Fruit fly (Drosophila melanogaster): ENCODE measurements around the gene CG1492.

CG1492 gene

DNA sequence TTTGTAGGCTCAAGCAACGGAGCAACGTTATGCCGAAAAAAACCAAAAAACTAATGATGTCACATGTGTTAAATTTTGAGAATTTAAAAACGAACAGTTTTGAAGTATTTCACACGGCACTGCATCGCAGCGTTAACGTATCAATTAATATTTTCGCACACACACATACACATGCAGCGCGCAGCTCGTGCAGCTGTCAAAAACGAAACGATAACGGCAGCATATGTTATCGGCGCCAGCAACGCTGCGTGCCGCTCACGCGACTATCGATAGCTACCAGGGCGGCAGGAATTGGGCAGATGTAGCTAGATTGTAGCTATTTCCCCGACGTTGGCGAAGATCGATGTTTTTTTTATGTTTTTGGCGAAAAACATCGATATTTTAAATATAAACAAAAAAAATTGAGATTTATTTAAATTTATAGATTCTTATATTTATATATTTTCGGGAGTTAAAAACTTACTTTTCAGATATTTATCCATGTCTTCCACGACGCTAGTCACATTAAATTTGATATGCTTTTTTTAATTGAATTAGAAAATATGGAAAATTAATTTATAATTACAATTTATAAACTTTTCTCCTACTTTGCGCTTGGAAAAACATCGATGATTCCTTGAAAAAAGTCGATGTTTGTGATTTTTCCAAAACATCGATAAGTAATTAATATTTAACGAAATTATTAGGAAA lies 17.0 kb upstream of the CG1492 start, which contains the start of gene Usp7 (continued):
- TF ChIP-seq Drgx (GFP tag; IDR thresholded peaks at IDR 0.05), result no peak
- no peak for TF ChIP-seq CG12104 (GFP tag; optimal IDR thresholded peaks at IDR 0.05)
- TF ChIP-seq hkb (optimal IDR thresholded peaks at IDR 0.05), result no peak
- 0 out of 2 replicates have a peak, but pooled peaks have one; percentile 13 for TF ChIP-seq hkb (GFP tag; IDR thresholded peaks at IDR 0.05)
- peak; percentile 98 for TF ChIP-seq CG6791 (GFP tag; IDR thresholded peaks at IDR 0.05; ENCODE audit: partially characterized antibody)
- TF ChIP-seq CG9727 (GFP tag; optimal IDR thresholded peaks at IDR 0.05), result peak; percentile 9
- TF ChIP-seq CG14014 (GFP tag; IDR thresholded peaks at IDR 0.05), result 0 out of 2 replicates have a peak, but pooled peaks have one; percentile 11
- peak; percentile 39 for TF ChIP-seq dm (GFP tag; optimal IDR thresholded peaks at IDR 0.05)
- TF ChIP-seq jigr1 (GFP tag; IDR thresholded peaks at IDR 0.05), result no peak; the same call in 2 of the 3 replicates
- TF ChIP-seq Hand (GFP tag; optimal IDR thresholded peaks at IDR 0.05), result peak; percentile 7
- no peak for TF ChIP-seq jumu (GFP tag; optimal IDR thresholded peaks at IDR 0.05)
- TF ChIP-seq inv (GFP tag; IDR thresholded peaks at IDR 0.05; ENCODE audit: partially characterized antibody), result peak; percentile 95
- TF ChIP-seq CTCF (GFP tag; optimal IDR thresholded peaks at IDR 0.05), result no peak
- no peak for TF ChIP-seq NC2α (GFP tag; optimal IDR thresholded peaks at IDR 0.05)
- no peak for TF ChIP-seq Asciz (GFP tag; optimal IDR thresholded peaks at IDR 0.05)
- peak; percentile 52 for TF ChIP-seq CG15601 (tag; optimal IDR thresholded peaks at IDR 0.05)
- TF ChIP-seq Poxn (GFP tag; IDR thresholded peaks at IDR 0.05), result no peak
- TF ChIP-seq PHDP (tag; optimal IDR thresholded peaks at IDR 0.05), result no peak
- TF ChIP-seq lola (GFP tag; optimal IDR thresholded peaks at IDR 0.05), result no peak
- no peak for TF ChIP-seq tgo (GFP tag; IDR thresholded peaks at IDR 0.05)
- TF ChIP-seq gsb-n (tag; optimal IDR thresholded peaks at IDR 0.05), result no peak
- TF ChIP-seq CG4404 (GFP tag; IDR thresholded peaks at IDR 0.05), result no peak
- TF ChIP-seq Xrp1 (GFP tag; IDR thresholded peaks at IDR 0.05), result no peak
- TF ChIP-seq BtbVII (GFP tag; optimal IDR thresholded peaks at IDR 0.05), result no peak
- no peak for TF ChIP-seq CG11456 (GFP tag; IDR thresholded peaks at IDR 0.05)
- TF ChIP-seq Eip74EF (GFP tag; optimal IDR thresholded peaks at IDR 0.05), result no peak
- TF ChIP-seq C15 (GFP tag; IDR thresholded peaks at IDR 0.05), result no peak
- peak; percentile 32 for TF ChIP-seq CG13296 (GFP tag; optimal IDR thresholded peaks at IDR 0.05)
- TF ChIP-seq CG12391 (tag; optimal IDR thresholded peaks at IDR 0.05), result peak; percentile 46
- no peak for TF ChIP-seq yki (optimal IDR thresholded peaks at IDR 0.05)
- no peak for TF ChIP-seq CG10543 (GFP tag; optimal IDR thresholded peaks at IDR 0.05)
- TF ChIP-seq Scr (GFP tag; IDR thresholded peaks at IDR 0.05; ENCODE audit: partially characterized antibody), result peak; percentile 91
- TF ChIP-seq E2f2 (GFP tag; IDR thresholded peaks at IDR 0.05), result peak; percentile 73
- TF ChIP-seq Chrac-16 (GFP tag; optimal IDR thresholded peaks at IDR 0.05), result peak; percentile 41
- peak; percentile 61; the same call in 1 of the 3 replicates for TF ChIP-seq ci (GFP tag; IDR thresholded peaks at IDR 0.05)
- no peak for TF ChIP-seq oc (tag; optimal IDR thresholded peaks at IDR 0.05)
- TF ChIP-seq wek (GFP tag; optimal IDR thresholded peaks at IDR 0.05), result no peak
- peak; percentile 91 for TF ChIP-seq CG34224 (GFP tag; IDR thresholded peaks at IDR 0.05; ENCODE audit: partially characterized antibody)
- peak; percentile 61 for TF ChIP-seq MBD-R2 (GFP tag; IDR thresholded peaks at IDR 0.05)
- peak; percentile 71 for TF ChIP-seq Med (GFP tag)
- TF ChIP-seq NC2β (GFP tag; optimal IDR thresholded peaks at IDR 0.05), result no peak
- TF ChIP-seq Ada2b (GFP tag; IDR thresholded peaks at IDR 0.05), result no peak
- TF ChIP-seq fu2 (GFP tag; optimal IDR thresholded peaks at IDR 0.05), result no peak
- peak; percentile 45; the same call in 1 of the 2 replicates for TF ChIP-seq CG11085 (GFP tag; IDR thresholded peaks at IDR 0.05)
- TF ChIP-seq zen (tag; optimal IDR thresholded peaks at IDR 0.05), result peak; percentile 50
- no peak for TF ChIP-seq btn (GFP tag; optimal IDR thresholded peaks at IDR 0.05)
- peak; percentile 47; the same call in 1 of the 2 replicates for TF ChIP-seq CG3847 (GFP tag; IDR thresholded peaks at IDR 0.05)
- TF ChIP-seq CG4360 (GFP tag; IDR thresholded peaks at IDR 0.05), result peak; percentile 35; the same call in 1 of the 2 replicates
- no peak for TF ChIP-seq CG10147 (GFP tag; optimal IDR thresholded peaks at IDR 0.05)
- TF ChIP-seq grau (tag; optimal IDR thresholded peaks at IDR 0.05), result peak; percentile 19
- no peak for TF ChIP-seq Mrtf (GFP tag; IDR thresholded peaks at IDR 0.05)

All from whole organism, embryonic.